Worm (Caenorhabditis elegans) whole organism, mixed stage, embryonic: Measurements from ENCODE around the gene rabn-5.

Experiments
- M03D4.4 ChIP-seq: sonication (generic microtip); optimal IDR thresholded peaks from 2 replicates; lab custom pipeline; 2017; ENCODE audit warnings: mild to moderate bottlenecking, missing genetic modification characterization, missing compliant biosample characterization
- blmp-1 ChIP-seq: fragments of 150-350 bp; optimal IDR thresholded peaks from 2 replicates; lab custom pipeline; 2014; ENCODE audit warnings: missing biosample characterization, missing genetic modification characterization
- ceh-39 ChIP-seq: fragments of 150-350 bp; optimal IDR thresholded peaks from 2 replicates; lab custom pipeline; 2014; ENCODE audit warnings: missing biosample characterization, missing genetic modification characterization
- ceh-83 ChIP-seq: fragments of 200-800 bp; sonication (Bioruptor generic); optimal IDR thresholded peaks from 2 replicates; lab custom pipeline; 2018; ENCODE audit warnings: mild to moderate bottlenecking, missing genetic modification characterization, missing compliant biosample characterization
- ces-1 ChIP-seq: fragments of 150-350 bp; optimal IDR thresholded peaks from 2 replicates; lab custom pipeline; 2014; ENCODE audit warnings: missing biosample characterization, missing genetic modification reagents, missing genetic modification characterization
- cnd-1 ChIP-seq: fragments of 200-800 bp; sonication (Bioruptor generic); optimal IDR thresholded peaks from 2 replicates; lab custom pipeline; 2018; ENCODE audit warnings: mild to moderate bottlenecking, missing genetic modification characterization, missing compliant biosample characterization
- drap-1 ChIP-seq: fragments of 200-800 bp; sonication (Bioruptor generic); optimal IDR thresholded peaks from 3 replicates; lab custom pipeline; 2018; ENCODE audit warnings: mild to moderate bottlenecking, missing genetic modification characterization, missing compliant biosample characterization
- elt-1 ChIP-seq: sonication (generic microtip); optimal IDR thresholded peaks from 2 replicates; lab custom pipeline; 2017; ENCODE audit warnings: missing genetic modification characterization, mild to moderate bottlenecking, missing compliant biosample characterization, antibody characterized with exemption, moderate library complexity, borderline replicate concordance; ENCODE audit not compliant: insufficient read depth
- elt-3 ChIP-seq: fragments of 150-350 bp; optimal IDR thresholded peaks from 2 replicates; lab custom pipeline; 2014; ENCODE audit warnings: missing biosample characterization, missing genetic modification characterization
- ham-2 ChIP-seq: fragments of 200-800 bp; sonication (Bioruptor generic); optimal IDR thresholded peaks from 2 replicates; lab custom pipeline; 2018; ENCODE audit warnings: mild to moderate bottlenecking, missing genetic modification characterization, missing compliant biosample characterization
- hlh-1 ChIP-seq: fragments of 150-350 bp; optimal IDR thresholded peaks from 2 replicates; lab custom pipeline; 2014; ENCODE audit warnings: missing biosample characterization, missing genetic modification reagents, missing genetic modification characterization
- lin-13 ChIP-seq: fragments of 150-350 bp; optimal IDR thresholded peaks from 2 replicates; lab custom pipeline; 2014; ENCODE audit warnings: missing biosample characterization, missing genetic modification characterization
- mls-2 ChIP-seq: sonication (generic microtip); optimal IDR thresholded peaks from 2 replicates; lab custom pipeline; 2016; ENCODE audit warnings: mild to moderate bottlenecking, missing genetic modification characterization, moderate library complexity, missing compliant biosample characterization
- nhr-237 ChIP-seq: fragments of 150-350 bp; optimal IDR thresholded peaks from 2 replicates; lab custom pipeline; 2014; ENCODE audit warnings: missing biosample characterization, missing genetic modification characterization
- nhr-28 ChIP-seq: fragments of 150-350 bp; optimal IDR thresholded peaks from 2 replicates; lab custom pipeline; 2014; ENCODE audit warnings: missing biosample characterization, missing genetic modification characterization
- nhr-76 ChIP-seq: sonication (generic microtip); optimal IDR thresholded peaks from 2 replicates; lab custom pipeline; 2017; ENCODE audit warnings: missing biosample characterization, missing genetic modification characterization
- pha-4 ChIP-seq: fragments of 150-350 bp; optimal IDR thresholded peaks from 2 replicates; lab custom pipeline; 2018; ENCODE audit warnings: missing biosample characterization, missing genetic modification reagents, missing genetic modification characterization
- snpc-4 ChIP-seq: fragments of 150-350 bp; optimal IDR thresholded peaks from 2 replicates; lab custom pipeline; 2014; ENCODE audit warnings: missing biosample characterization, missing genetic modification characterization
- tbx-8 ChIP-seq: fragments of 200-800 bp; sonication (Bioruptor generic); optimal IDR thresholded peaks from 2 replicates; lab custom pipeline; 2018; ENCODE audit warnings: mild to moderate bottlenecking, missing genetic modification characterization, moderate library complexity, missing compliant biosample characterization
- unc-120 ChIP-seq: sonication (generic microtip); optimal IDR thresholded peaks from 2 replicates; lab custom pipeline; 2017; ENCODE audit warnings: missing genetic modification characterization, missing compliant biosample characterization; ENCODE audit not compliant: poor library complexity, severe bottlenecking
- unc-39 ChIP-seq: fragments of 150-350 bp; optimal IDR thresholded peaks from 2 replicates; lab custom pipeline; 2014; ENCODE audit warnings: missing biosample characterization, missing genetic modification characterization
- unc-62 ChIP-seq: fragments of 150-350 bp; optimal IDR thresholded peaks from 2 replicates; lab custom pipeline; 2014; ENCODE audit warnings: missing biosample characterization, missing genetic modification reagents, missing genetic modification characterization
- zip-8 ChIP-seq: fragments of 150-350 bp; optimal IDR thresholded peaks from 2 replicates; lab custom pipeline; 2014; ENCODE audit warnings: missing biosample characterization, missing genetic modification characterization

Gene rabn-5

DNA sequence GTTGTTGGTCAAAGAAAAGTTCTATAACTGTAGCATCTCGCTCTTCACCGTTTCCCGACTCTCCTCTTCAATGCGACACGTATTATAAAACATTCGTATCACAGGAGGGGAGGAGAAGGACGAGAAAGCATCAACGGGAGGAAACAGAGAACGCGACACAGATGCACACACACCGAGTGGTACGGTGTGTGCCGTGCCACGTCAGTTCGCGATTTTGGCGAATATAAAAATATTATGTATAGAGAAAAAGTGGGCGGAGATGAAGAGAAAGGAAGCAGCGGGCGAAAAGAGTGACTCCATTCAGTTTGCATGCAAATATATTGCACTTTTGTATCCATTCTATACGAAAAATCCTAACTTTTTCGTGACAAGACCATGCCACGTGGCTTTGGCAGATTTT, 50.4 kb downstream of the rabn-5 start:
- TF ChIP-seq ham-2 (GFP tag; lab: Kevin White, UChicago): no peak
- TF ChIP-seq elt-1 (tag; lab: Kevin White, UChicago): no peak
- TF ChIP-seq drap-1 (GFP tag; lab: Kevin White, UChicago): no peak
- no peak for TF ChIP-seq unc-39 (tag; lab: Kevin White, UChicago)
- no peak for TF ChIP-seq pha-4 (tag; lab: Kevin White, UChicago)
- TF ChIP-seq zip-8 (tag; lab: Kevin White, UChicago): no peak
- no peak for TF ChIP-seq hlh-1 (tag; lab: Kevin White, UChicago)
- no peak for TF ChIP-seq blmp-1 (tag; lab: Kevin White, UChicago)
- no peak for TF ChIP-seq ceh-39 (tag; lab: Kevin White, UChicago)
- no peak for TF ChIP-seq lin-13 (tag; lab: Kevin White, UChicago)

- TF ChIP-seq unc-120 (no peak), nhr-76 (tag; lab: Kevin White, UChicago) (no peak), ces-1 (GFP tag; lab: Kevin White, UChicago) (no peak), nhr-28 (tag; lab: Kevin White, UChicago) (no peak), ceh-83 (GFP tag; lab: Kevin White, UChicago) (no peak), tbx-8 (no peak), mls-2 (tag; lab: Kevin White, UChicago) (no peak), zip-8 (tag; lab: Kevin White, UChicago) (no peak), elt-3 (tag; lab: Kevin White, UChicago) (no peak), cnd-1 (no peak), unc-62 (no peak), M03D4.4 (tag; lab: Kevin White, UChicago) (no peak), nhr-237 (tag; lab: Kevin White, UChicago) (no peak), snpc-4 (tag; lab: Kevin White, UChicago) (no peak), drap-1 (GFP tag; lab: Kevin White, UChicago) (no peak), lin-13 (tag; lab: Kevin White, UChicago) (no peak), hlh-1 (tag; lab: Kevin White, UChicago) (no peak)
Observed at ce11 chrIII:5915926-5916325, 51.6 kb downstream of the rabn-5 start.
